Fruit fly (Drosophila melanogaster): ENCODE results near the gene CG31909.

Gene CG31909

DNA sequence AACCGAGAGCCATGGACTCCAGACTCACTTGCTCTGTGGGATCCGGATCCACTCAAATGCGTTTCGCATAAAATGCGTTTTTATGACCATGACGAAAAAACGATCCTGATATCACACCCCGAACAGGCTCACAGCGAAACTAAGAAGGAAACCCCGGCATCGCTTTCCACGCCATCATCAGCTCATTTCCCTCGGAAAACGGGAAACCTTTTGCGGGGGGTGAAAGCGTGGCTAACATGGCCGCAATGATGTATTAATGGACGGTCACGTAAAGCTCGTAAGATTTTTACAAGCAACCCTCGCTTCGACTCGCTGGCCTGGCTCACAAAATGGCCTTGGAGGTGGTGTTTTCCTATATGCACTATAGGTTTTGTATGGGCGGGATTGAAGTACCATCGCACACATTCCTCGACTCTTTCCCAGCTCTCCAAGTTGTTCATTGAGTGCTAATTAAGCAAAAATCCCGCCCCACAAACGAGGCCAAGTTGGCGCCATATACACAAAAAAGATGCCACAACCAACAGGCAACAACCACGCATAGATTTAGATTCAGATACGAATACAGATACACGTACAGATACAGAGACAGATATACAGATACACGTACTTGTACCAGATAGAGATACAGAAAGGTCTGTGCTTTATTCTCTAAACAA, 7.7 kb downstream of the CG31909 start (continued):
- TF ChIP-seq CG12744 (GFP tag; optimal IDR thresholded peaks at IDR 0.05), result no peak
- TF ChIP-seq yki (optimal IDR thresholded peaks at IDR 0.05), result no peak
- TF ChIP-seq CG18476 (GFP tag; optimal IDR thresholded peaks at IDR 0.05), result peak; percentile 72
- no peak for TF ChIP-seq vfl (GFP tag; optimal IDR thresholded peaks at IDR 0.05)
- no peak for TF ChIP-seq CG8388 (GFP tag; optimal IDR thresholded peaks at IDR 0.05)
- peak; percentile 78 for TF ChIP-seq nerfin-1 (tag; optimal IDR thresholded peaks at IDR 0.05)
- no peak for TF ChIP-seq HLH54F (GFP tag; optimal IDR thresholded peaks at IDR 0.05)
- TF ChIP-seq CG14441 (GFP tag; IDR thresholded peaks at IDR 0.05), result no peak
- TF ChIP-seq CG11504 (tag; optimal IDR thresholded peaks at IDR 0.05), result peak; percentile 9
- no peak for TF ChIP-seq knrl (GFP tag; IDR thresholded peaks at IDR 0.05; ENCODE audit: partially characterized antibody)
- peak; percentile 52 for TF ChIP-seq abd-A (tag; optimal IDR thresholded peaks at IDR 0.05)

dm6 chr2L:7265970-7266369, 8.7 kb downstream of the CG31909 start:
- TF ChIP-seq Hand (GFP tag; optimal IDR thresholded peaks at IDR 0.05) (no peak), CG32532 (GFP tag; IDR thresholded peaks at IDR 0.05) (no peak), CG15269 (tag; optimal IDR thresholded peaks at IDR 0.05) (peak; percentile 20), lilli (GFP tag; optimal IDR thresholded peaks at IDR 0.05) (peak; percentile 19), ro (GFP tag; IDR thresholded peaks at IDR 0.05) (no peak), CG17829 (tag; optimal IDR thresholded peaks at IDR 0.05) (no peak), CG4328 (GFP tag; optimal IDR thresholded peaks at IDR 0.05) (no peak), Hr78 (GFP tag; optimal IDR thresholded peaks at IDR 0.05) (no peak), sima (GFP tag; optimal IDR thresholded peaks at IDR 0.05) (no peak), Doc3 (GFP tag; IDR thresholded peaks at IDR 0.05; ENCODE audit: partially characterized antibody) (no peak), Dek (tag; optimal IDR thresholded peaks at IDR 0.05) (no peak), btn (GFP tag; optimal IDR thresholded peaks at IDR 0.05) (no peak), CG7987 (GFP tag; optimal IDR thresholded peaks at IDR 0.05) (no peak), sug (tag; optimal IDR thresholded peaks at IDR 0.05) (no peak), danr (GFP tag; IDR thresholded peaks at IDR 0.05) (no peak), CG2202 (tag; optimal IDR thresholded peaks at IDR 0.05) (no peak), zfh1 (GFP tag; IDR thresholded peaks at IDR 0.05) (0 out of 3 replicates have a peak, but pooled peaks have one; percentile 24), ewg (GFP tag; optimal IDR thresholded peaks at IDR 0.05) (no peak), ato (GFP tag; IDR thresholded peaks at IDR 0.05; ENCODE audit: partially characterized antibody) (no peak), lola (GFP tag; optimal IDR thresholded peaks at IDR 0.05) (peak in 1 of 3 experiments; percentile 7), Six4 (GFP tag; optimal IDR thresholded peaks at IDR 0.05) (peak; percentile 14), MBD-R2 (GFP tag; IDR thresholded peaks at IDR 0.05) (no peak), Asciz (GFP tag; optimal IDR thresholded peaks at IDR 0.05) (no peak), Stat92E (GFP tag; optimal IDR thresholded peaks at IDR 0.05) (no peak), CG16863 (GFP tag; optimal IDR thresholded peaks at IDR 0.05) (no peak), TFAM (GFP tag; optimal IDR thresholded peaks at IDR 0.05) (no peak), Hmr (GFP tag; optimal IDR thresholded peaks at IDR 0.05) (no peak), schlank (tag; optimal IDR thresholded peaks at IDR 0.05) (no peak), Nf-YC (tag; optimal IDR thresholded peaks at IDR 0.05) (no peak), Hr51 (GFP tag; optimal IDR thresholded peaks at IDR 0.05) (peak in 1 of 2 experiments; percentile 31), CG6254 (GFP tag; optimal IDR thresholded peaks at IDR 0.05) (no peak), CG7372 (GFP tag; IDR thresholded peaks at IDR 0.05) (no peak), CTCF (GFP tag; optimal IDR thresholded peaks at IDR 0.05) (no peak), CG17361 (GFP tag; IDR thresholded peaks at IDR 0.05) (peak; percentile 45; the same call in 2 of the 3 replicates), ftz-f1 (GFP tag; optimal IDR thresholded peaks at IDR 0.05) (no peak), MESR4 (GFP tag; optimal IDR thresholded peaks at IDR 0.05) (no peak), CG10209 (GFP tag; optimal IDR thresholded peaks at IDR 0.05) (no peak), Gsc (GFP tag; IDR thresholded peaks at IDR 0.05) (no peak)
